Worm (Caenorhabditis elegans): Measurements from ENCODE around the gene nas-4.

DNA sequence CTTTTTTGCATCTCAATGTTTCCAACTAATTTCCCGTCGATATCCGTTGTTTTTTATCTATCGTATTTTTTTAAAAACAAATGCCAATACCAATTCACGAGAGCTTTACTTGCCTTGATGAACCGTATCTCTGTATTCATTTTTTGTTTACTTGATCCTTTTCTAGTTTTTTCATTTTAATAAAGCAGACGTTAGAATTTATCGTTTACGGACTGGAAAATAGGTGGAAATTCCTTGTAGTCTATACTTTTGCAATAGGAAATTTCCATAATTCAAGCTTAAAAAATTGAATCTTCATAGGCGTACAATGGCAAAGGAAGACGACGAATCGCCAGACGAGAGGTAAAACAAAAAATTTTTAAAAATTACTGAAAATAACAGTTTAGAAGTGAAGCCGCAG, 44.4 kb upstream of the nas-4 start, which contains the start of gene algn-1:
- TF ChIP-seq ceh-36 (tag; optimal IDR thresholded peaks at IDR 0.05), result no peak
- TF ChIP-seq pes-1 (GFP tag; IDR thresholded peaks at IDR 0.05), result no peak
- TF ChIP-seq ama-1 (optimal IDR thresholded peaks at IDR 0.05), result no peak
- no peak for TF ChIP-seq tra-4 (tag; optimal IDR thresholded peaks at IDR 0.05)
- TF ChIP-seq scrt-1 (GFP tag; IDR thresholded peaks at IDR 0.05), result no peak
- no peak for TF ChIP-seq flt-1 (GFP tag; IDR thresholded peaks at IDR 0.05)
- TF ChIP-seq aly-1 (tag; optimal IDR thresholded peaks at IDR 0.05), result no peak
- no peak for TF ChIP-seq tbx-37 (GFP tag; conservative IDR thresholded peaks at IDR 0.05)
- no peak for TF ChIP-seq hmbx-1 (tag; optimal IDR thresholded peaks at IDR 0.05)
- TF ChIP-seq hnd-1 (tag; optimal IDR thresholded peaks at IDR 0.05), result no peak
